In genomic region chrX:10218779-10219178, ce11 we compare ENCODE assay signal across 2 worm cellular contexts.
TF ChIP-seq lines count a peak whose summit lies in the region.

TSS of gene F44A6.5 (minus strand) at chrX:10218929.

TF ChIP-seq in whole organism, L1 larva, 84 proteins besides CTCF, POLR2A, EP300 and RAD21 (continued from another document):
- TF ChIP-seq isw-1 (GFP tag; IDR thresholded peaks at IDR 0.05; lab: Robert Waterston, UW): no peak
- TF ChIP-seq ets-5 (GFP tag; IDR thresholded peaks at IDR 0.05; lab: Robert Waterston, UW): no peak
- TF ChIP-seq nhr-20 (tag; optimal IDR thresholded peaks at IDR 0.05; lab: Kevin White, UChicago): peak; percentile 81
- peak in 1 of 2 experiments; percentile 34 for TF ChIP-seq lin-35 (GFP tag; optimal IDR thresholded peaks at IDR 0.05; lab: Kevin White, UChicago)
- peak; percentile 71 for TF ChIP-seq nhr-90 (tag; optimal IDR thresholded peaks at IDR 0.05; lab: Kevin White, UChicago; ENCODE audit: poor library complexity)
- TF ChIP-seq C16A3.4 (tag; optimal IDR thresholded peaks at IDR 0.05; lab: Kevin White, UChicago): no peak
- no peak for TF ChIP-seq alr-1 (tag; optimal IDR thresholded peaks at IDR 0.05; lab: Kevin White, UChicago; ENCODE audit: borderline replicate concordance)
- TF ChIP-seq zip-4 (GFP tag; optimal IDR thresholded peaks at IDR 0.05; lab: Kevin White, UChicago): no peak
- TF ChIP-seq lir-3 (tag; optimal IDR thresholded peaks at IDR 0.05; lab: Kevin White, UChicago; ENCODE audit: poor library complexity): no peak
- peak; percentile 24 for TF ChIP-seq tbx-2 (tag; optimal IDR thresholded peaks at IDR 0.05; lab: Kevin White, UChicago)
- TF ChIP-seq fkh-4 (tag; optimal IDR thresholded peaks at IDR 0.05; lab: Kevin White, UChicago; ENCODE audit: borderline replicate concordance): no peak
- no peak for TF ChIP-seq mab-9 (GFP tag; IDR thresholded peaks at IDR 0.05; lab: Robert Waterston, UW)
- TF ChIP-seq elt-3 (tag; optimal IDR thresholded peaks at IDR 0.05; lab: Kevin White, UChicago): peak in 2 of 6 experiments; percentile 50 to 62
- no peak for TF ChIP-seq irx-1 (tag; optimal IDR thresholded peaks at IDR 0.05; lab: Kevin White, UChicago)

TF ChIP-seq in whole organism, L4 larva, 104 proteins besides CTCF, POLR2A, EP300 and RAD21 (continued from another document):
- TF ChIP-seq php-3 (GFP tag; IDR thresholded peaks at IDR 0.05; lab: Robert Waterston, UW) (0 out of 2 replicates have a peak, but pooled peaks have one; percentile 9), F44E2.7 (GFP tag; IDR thresholded peaks at IDR 0.05; lab: Robert Waterston, UW) (no peak), spr-1 (tag; optimal IDR thresholded peaks at IDR 0.05; lab: Kevin White, UChicago) (peak; percentile 47), F10B5.3 (tag; optimal IDR thresholded peaks at IDR 0.05; lab: Kevin White, UChicago) (no peak), ceh-62 (tag; optimal IDR thresholded peaks at IDR 0.05; lab: Kevin White, UChicago) (no peak), saeg-2 (GFP tag; IDR thresholded peaks at IDR 0.05; lab: Robert Waterston, UW) (no peak), Y5F2A.4 (GFP tag; optimal IDR thresholded peaks at IDR 0.05; lab: Kevin White, UChicago) (no peak), zag-1 (tag; optimal IDR thresholded peaks at IDR 0.05; lab: Kevin White, UChicago) (no peak), nhr-28 (tag; optimal IDR thresholded peaks at IDR 0.05; lab: Kevin White, UChicago) (peak; percentile 89), lsy-2 (tag; optimal IDR thresholded peaks at IDR 0.05; lab: Kevin White, UChicago) (peak in 1 of 2 experiments; percentile 42), zip-2 (tag; optimal IDR thresholded peaks at IDR 0.05; lab: Kevin White, UChicago) (no peak), lin-39 (tag; optimal IDR thresholded peaks at IDR 0.05; lab: Kevin White, UChicago) (no peak), dmd-6 (GFP tag; IDR thresholded peaks at IDR 0.05; lab: Robert Waterston, UW) (peak; percentile 56; the same call in 1 of the 2 replicates), aha-1 (tag; lab: Kevin White, UChicago) (peak; percentile 8), ztf-11 (tag; optimal IDR thresholded peaks at IDR 0.05; lab: Kevin White, UChicago) (no peak), nhr-76 (tag; optimal IDR thresholded peaks at IDR 0.05; lab: Kevin White, UChicago) (no peak), lin-13 (GFP tag; optimal IDR thresholded peaks at IDR 0.05; lab: Kevin White, UChicago) (no peak), fkh-10 (GFP tag; optimal IDR thresholded peaks at IDR 0.05; lab: Kevin White, UChicago) (no peak), ZK337.2 (GFP tag; IDR thresholded peaks at IDR 0.05; lab: Robert Waterston, UW) (no peak), hlh-30 (tag; optimal IDR thresholded peaks at IDR 0.05; lab: Kevin White, UChicago; ENCODE audit: insufficient read depth) (peak; percentile 91), egl-27 (tag; optimal IDR thresholded peaks at IDR 0.05; lab: Kevin White, UChicago) (no peak), snpc-4 (tag; optimal IDR thresholded peaks at IDR 0.05; lab: Kevin White, UChicago) (no peak), mxl-3 (GFP tag; optimal IDR thresholded peaks at IDR 0.05; lab: Kevin White, UChicago) (peak; percentile 20), ceh-28 (tag; optimal IDR thresholded peaks at IDR 0.05; lab: Kevin White, UChicago) (no peak), duxl-1 (tag; optimal IDR thresholded peaks at IDR 0.05; lab: Kevin White, UChicago; ENCODE audit: poor library complexity) (no peak), ama-1 (optimal IDR thresholded peaks at IDR 0.05; lab: Kevin White, UChicago) (no peak), nhr-111 (GFP tag; optimal IDR thresholded peaks at IDR 0.05; lab: Kevin White, UChicago) (no peak), mep-1 (tag; optimal IDR thresholded peaks at IDR 0.05; lab: Kevin White, UChicago) (peak; percentile 70), dmd-9 (GFP tag; IDR thresholded peaks at IDR 0.05; lab: Robert Waterston, UW) (no peak), mdt-29 (GFP tag; IDR thresholded peaks at IDR 0.05; lab: Robert Waterston, UW) (0 out of 2 replicates have a peak, but pooled peaks have one; percentile 33), rbr-2 (tag; optimal IDR thresholded peaks at IDR 0.05; lab: Kevin White, UChicago) (no peak), nhr-41 (GFP tag; IDR thresholded peaks at IDR 0.05; lab: Robert Waterston, UW) (no peak), tra-1 (GFP tag; IDR thresholded peaks at IDR 0.05; lab: Robert Waterston, UW) (no peak), unc-39 (tag; optimal IDR thresholded peaks at IDR 0.05; lab: Kevin White, UChicago) (no peak), lin-15B (tag; optimal IDR thresholded peaks at IDR 0.05; lab: Kevin White, UChicago) (no peak), nhr-77 (tag; optimal IDR thresholded peaks at IDR 0.05; lab: Kevin White, UChicago) (no peak), mxl-2 (GFP tag; conservative IDR thresholded peaks at IDR 0.05; lab: Robert Waterston, UW) (no peak), zfp-2 (tag; optimal IDR thresholded peaks at IDR 0.05; lab: Kevin White, UChicago) (no peak), gei-8 (GFP tag; optimal IDR thresholded peaks at IDR 0.05; lab: Kevin White, UChicago) (no peak), cey-2 (tag; optimal IDR thresholded peaks at IDR 0.05; lab: Kevin White, UChicago; ENCODE audit: borderline replicate concordance, insufficient read depth) (no peak), ZK546.5 (tag; optimal IDR thresholded peaks at IDR 0.05; lab: Kevin White, UChicago) (no peak), zfp-3 (GFP tag; conservative IDR thresholded peaks at IDR 0.05; lab: Robert Waterston, UW) (no peak), unc-62 (GFP tag; optimal IDR thresholded peaks at IDR 0.05 in 1 of 2; lab: Kevin White, UChicago) (peak in 1 of 2 experiments; percentile 15), unc-62 (tag; optimal IDR thresholded peaks at IDR 0.05; lab: Kevin White, UChicago) (no peak), dmd-8 (GFP tag; IDR thresholded peaks at IDR 0.05; lab: Robert Waterston, UW) (no peak)
